Worm (Caenorhabditis elegans) whole organism, young adult: Measurements from ENCODE around the gene K04C1.3.

ENCODE experiments used
- B0019.2 ChIP-seq: fragments of 200-800 bp; sonication (Bioruptor generic); conservative IDR thresholded peaks from 2 replicates; pipeline ENCODE4 v1.3.6; 2022; ENCODE audit warnings: missing genetic modification reagents, missing genetic modification characterization, missing compliant biosample characterization
- B0035.1 ChIP-seq: sonication (generic microtip); optimal IDR thresholded peaks from 2 replicates; lab custom pipeline; 2016; ENCODE audit warnings: missing genetic modification characterization, mild to moderate bottlenecking, missing compliant biosample characterization, missing genotype, missing genetic modification reagents
- C06A6.2 ChIP-seq: fragments of 200-800 bp; sonication (Bioruptor generic); conservative IDR thresholded peaks from 2 replicates; pipeline ENCODE4 v1.3.6; 2022; ENCODE audit warnings: missing genetic modification characterization, missing compliant biosample characterization
- F10E7.11 ChIP-seq: sonication (generic microtip); optimal IDR thresholded peaks from 2 replicates; lab custom pipeline; 2017; ENCODE audit warnings: mild to moderate bottlenecking, missing genetic modification characterization, moderate library complexity, missing compliant biosample characterization
- F22D6.2 ChIP-seq: sonication (generic microtip); optimal IDR thresholded peaks from 2 replicates; lab custom pipeline; 2016; ENCODE audit warnings: mild to moderate bottlenecking, missing genetic modification characterization, missing compliant biosample characterization
- F37B4.10 ChIP-seq: fragments of 200-800 bp; sonication (Bioruptor generic); IDR thresholded peaks from 2 replicates; pipeline ENCODE4 v1.3.6; 2022; ENCODE audit warnings: missing genetic modification characterization, missing compliant biosample characterization
- F49E8.2 ChIP-seq: sonication (generic microtip); optimal IDR thresholded peaks from 3 replicates; lab custom pipeline; 2017; ENCODE audit warnings: missing genetic modification characterization, mild to moderate bottlenecking, missing compliant biosample characterization, antibody characterized with exemption, moderate library complexity; ENCODE audit not compliant: insufficient read depth
- F55B11.4 ChIP-seq: sonication (generic microtip); optimal IDR thresholded peaks from 2 replicates; lab custom pipeline; 2016; ENCODE audit warnings: missing compliant biosample characterization, missing genetic modification characterization, borderline replicate concordance; ENCODE audit not compliant: insufficient read depth
- T26A5.8 ChIP-seq: sonication (generic microtip); optimal IDR thresholded peaks from 2 replicates; lab custom pipeline; 2016; ENCODE audit warnings: missing genetic modification characterization, missing compliant biosample characterization
- Y56A3A.18 ChIP-seq: fragments of 200-800 bp; sonication (Bioruptor generic); IDR thresholded peaks from 2 replicates; pipeline ENCODE4 v1.3.6; 2022; ENCODE audit warnings: missing genetic modification reagents, missing genetic modification characterization, missing compliant biosample characterization
- Y79H2A.3 ChIP-seq: fragments of 200-800 bp; sonication (Bioruptor generic); conservative IDR thresholded peaks from 2 replicates; pipeline ENCODE4 v1.3.6; 2022; ENCODE audit warnings: missing genetic modification reagents, missing genetic modification characterization, missing compliant biosample characterization
- akir-1 ChIP-seq: fragments of 200-800 bp; sonication (Bioruptor generic); optimal IDR thresholded peaks from 2 replicates; lab custom pipeline; 2018; ENCODE audit warnings: mild to moderate bottlenecking, missing genetic modification characterization, moderate library complexity, missing compliant biosample characterization
- athp-1 ChIP-seq: sonication (generic microtip); optimal IDR thresholded peaks from 2 replicates; lab custom pipeline; 2017; ENCODE audit warnings: mild to moderate bottlenecking, missing genetic modification characterization, missing compliant biosample characterization
- attf-3 ChIP-seq: fragments of 200-800 bp; sonication (Bioruptor generic); conservative IDR thresholded peaks from 2 replicates; pipeline ENCODE4 v1.3.6; 2022; ENCODE audit warnings: missing genetic modification reagents, missing genetic modification characterization, missing compliant biosample characterization
- attf-5 ChIP-seq: fragments of 200-800 bp; sonication (Bioruptor generic); optimal IDR thresholded peaks from 2 replicates; lab custom pipeline; 2018; ENCODE audit warnings: mild to moderate bottlenecking, missing genetic modification characterization, missing compliant biosample characterization
- cebp-2 ChIP-seq: fragments of 200-800 bp; sonication (Bioruptor generic); IDR thresholded peaks from 2 replicates; pipeline ENCODE4 v1.3.6; 2022; ENCODE audit warnings: missing genetic modification characterization, missing compliant biosample characterization
- ceh-79 ChIP-seq: sonication (generic microtip); optimal IDR thresholded peaks from 2 replicates; lab custom pipeline; 2017; ENCODE audit warnings: mild to moderate bottlenecking, missing genetic modification characterization, missing compliant biosample characterization
- chd-7 ChIP-seq: sonication (generic microtip); optimal IDR thresholded peaks from 2 replicates; lab custom pipeline; 2016; ENCODE audit warnings: mild to moderate bottlenecking, missing genetic modification characterization, moderate library complexity, missing compliant biosample characterization
- dpff-1 ChIP-seq: sonication (generic microtip); optimal IDR thresholded peaks from 2 replicates; lab custom pipeline; 2017; ENCODE audit warnings: mild to moderate bottlenecking, missing genetic modification characterization, missing compliant biosample characterization
- egrh-3 ChIP-seq: fragments of 200-800 bp; sonication (Bioruptor generic); IDR thresholded peaks from 2 replicates; pipeline ENCODE4 v1.3.6; 2022; ENCODE audit warnings: missing genetic modification reagents, missing genetic modification characterization, missing compliant biosample characterization
- fkh-3 ChIP-seq: sonication (generic microtip); optimal IDR thresholded peaks from 2 replicates; lab custom pipeline; 2016; ENCODE audit warnings: mild to moderate bottlenecking, missing genetic modification characterization, missing compliant biosample characterization
- him-1 ChIP-seq: sonication (generic microtip); optimal IDR thresholded peaks from 2 replicates; lab custom pipeline; 2016; ENCODE audit warnings: missing genotype, missing genetic modification reagents, missing genetic modification characterization, missing compliant biosample characterization
- hlh-12 ChIP-seq: sonication (generic microtip); optimal IDR thresholded peaks from 2 replicates; lab custom pipeline; 2016; ENCODE audit warnings: missing genetic modification characterization, missing compliant biosample characterization
- lin-26 ChIP-seq: fragments of 200-800 bp; sonication (Bioruptor generic); IDR thresholded peaks from 2 replicates; pipeline ENCODE4 v1.3.6; 2022; ENCODE audit warnings: missing genetic modification reagents, missing genetic modification characterization, missing compliant biosample characterization
- lin-35 ChIP-seq, 3 experiments: fragments of 150-350 bp in 2 of 3; sonication (generic microtip) in 1 of 3; optimal IDR thresholded peaks; 2 replicates each; lab custom pipeline; 2014 to 2018; ENCODE audit warnings: missing biosample characterization in 3 of 3, missing genetic modification characterization in 3 of 3, missing genetic modification reagents in 3 of 3
- lin-54 ChIP-seq: fragments of 200-800 bp; sonication (Bioruptor generic); optimal IDR thresholded peaks from 2 replicates; lab custom pipeline; 2018; ENCODE audit warnings: mild to moderate bottlenecking, missing genetic modification characterization, missing compliant biosample characterization
- madf-10 ChIP-seq: sonication (generic microtip); optimal IDR thresholded peaks from 2 replicates; lab custom pipeline; 2016; ENCODE audit warnings: mild to moderate bottlenecking, missing genetic modification characterization, missing compliant biosample characterization
- nfyb-1 ChIP-seq: fragments of 200-800 bp; sonication (Bioruptor generic); IDR thresholded peaks from 2 replicates; pipeline ENCODE4 v1.3.6; 2022; ENCODE audit warnings: missing genetic modification reagents, missing genetic modification characterization, missing compliant biosample characterization
- nhr-27 ChIP-seq: fragments of 200-800 bp; sonication (Bioruptor generic); optimal IDR thresholded peaks from 2 replicates; lab custom pipeline; 2018; ENCODE audit warnings: mild to moderate bottlenecking, missing genetic modification characterization, moderate library complexity, missing compliant biosample characterization
- nhr-80 ChIP-seq: sonication (generic microtip); optimal IDR thresholded peaks from 2 replicates; lab custom pipeline; 2016; ENCODE audit warnings: missing genetic modification characterization, missing compliant biosample characterization
- pha-4 ChIP-seq: fragments of 150-350 bp; sonication (generic microtip); optimal IDR thresholded peaks from 2 replicates; lab custom pipeline; 2014; ENCODE audit warnings: missing biosample characterization, missing genetic modification reagents, missing genetic modification characterization
- repo-1 ChIP-seq: sonication (generic microtip); optimal IDR thresholded peaks from 2 replicates; lab custom pipeline; 2017; ENCODE audit warnings: mild to moderate bottlenecking, missing genetic modification characterization, missing compliant biosample characterization
- sdz-38 ChIP-seq: sonication (generic microtip); optimal IDR thresholded peaks from 2 replicates; lab custom pipeline; 2016; ENCODE audit warnings: missing genotype, missing genetic modification characterization, missing compliant biosample characterization
- somi-1 ChIP-seq: fragments of 200-800 bp; sonication (Bioruptor generic); optimal IDR thresholded peaks from 2 replicates; lab custom pipeline; 2018; ENCODE audit warnings: mild to moderate bottlenecking, missing genetic modification characterization, missing compliant biosample characterization
- sptf-2 ChIP-seq: fragments of 200-800 bp; sonication (Bioruptor generic); optimal IDR thresholded peaks from 2 replicates; lab custom pipeline; 2018; ENCODE audit warnings: mild to moderate bottlenecking, missing genetic modification characterization, missing compliant biosample characterization
- zfh-2 ChIP-seq: fragments of 200-800 bp; sonication (Bioruptor generic); conservative IDR thresholded peaks from 2 replicates; pipeline ENCODE4 v1.3.6; 2022; ENCODE audit warnings: missing genetic modification reagents, missing genetic modification characterization, missing compliant biosample characterization
- ztf-18 ChIP-seq: sonication (generic microtip); optimal IDR thresholded peaks from 2 replicates; lab custom pipeline; 2016; ENCODE audit warnings: missing genotype, mild to moderate bottlenecking, missing genetic modification characterization, missing compliant biosample characterization

Gene K04C1.3

DNA sequence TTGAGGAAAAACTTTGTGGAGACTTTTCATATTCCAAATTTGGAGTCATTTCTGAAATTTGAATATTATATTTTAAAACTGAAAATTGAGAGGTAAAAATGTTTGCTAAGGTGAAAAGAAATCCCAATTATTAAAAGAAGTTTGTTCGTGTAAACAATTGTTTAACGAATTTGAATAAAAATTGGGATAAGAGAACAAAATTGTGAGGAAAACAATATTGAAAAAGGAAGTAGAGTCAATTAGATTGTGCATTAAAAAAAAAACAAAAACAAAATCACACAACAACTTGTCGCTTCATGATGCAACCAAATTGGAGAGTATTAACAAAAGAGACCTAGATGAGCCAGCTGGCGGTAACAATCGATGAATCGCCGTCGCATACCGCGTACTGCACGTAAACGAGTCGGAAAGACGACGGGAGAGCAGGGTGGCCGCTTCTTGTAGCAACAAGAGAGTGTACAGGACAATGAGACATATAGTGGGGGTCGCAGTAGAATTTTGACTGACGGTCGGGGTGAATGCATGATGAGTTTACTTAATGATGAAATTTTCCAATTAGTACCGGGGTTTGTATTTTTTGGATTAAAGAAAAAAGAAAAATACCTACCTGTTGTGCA lies at the start of gene K04C1.3:
Gene K04C1.3, minus strand, starts transcription at position 51 of the 617 bp plus-strand sequence.
- TF ChIP-seq pha-4 (no peak), nhr-80 (tag; lab: Kevin White, UChicago) (peak; percentile 54)

- TF ChIP-seq somi-1 (GFP tag; lab: Kevin White, UChicago) (peak; percentile 24), fkh-3 (tag; lab: Kevin White, UChicago) (no peak), attf-5 (no peak), hlh-12 (tag; lab: Kevin White, UChicago) (no peak)
Measured at ce11 chrX:14292632-14293031, 49.4 kb upstream of the K04C1.3 start.

- TF ChIP-seq B0035.1 (tag; lab: Kevin White, UChicago) (no peak), lin-35 (GFP tag; optimal IDR thresholded peaks at IDR 0.05; lab: Kevin White, UChicago) (no peak), ceh-79 (tag; lab: Kevin White, UChicago) (no peak), chd-7 (tag; lab: Kevin White, UChicago) (no peak), egrh-3 (GFP tag; lab: Robert Waterston, UW) (peak; percentile 47; the same call in 1 of the 2 replicates), sdz-38 (tag; lab: Kevin White, UChicago) (no peak), nhr-27 (tag; lab: Kevin White, UChicago) (peak; percentile 16), him-1 (tag; lab: Kevin White, UChicago) (no peak), zfh-2 (GFP tag; lab: Robert Waterston, UW) (peak; percentile 69), F49E8.2 (no peak), cebp-2 (GFP tag; lab: Robert Waterston, UW) (no peak), madf-10 (tag; lab: Kevin White, UChicago) (no peak)
- TF ChIP-seq, all 124 proteins: peak for 3
Measured at ce11 chrX:14289993-14290392, 46.8 kb upstream of the K04C1.3 start.

- no peak for TF ChIP-seq B0019.2 (GFP tag; lab: Robert Waterston, UW)
- no peak for TF ChIP-seq cebp-2 (GFP tag; lab: Robert Waterston, UW)
- no peak for TF ChIP-seq sptf-2
- TF ChIP-seq C06A6.2 = no peak
- TF ChIP-seq Y56A3A.18 = no peak
- TF ChIP-seq lin-54 (GFP tag; lab: Kevin White, UChicago) = no peak
- no peak for TF ChIP-seq athp-1
- no peak for TF ChIP-seq nfyb-1 (GFP tag; lab: Robert Waterston, UW)
- no peak for TF ChIP-seq akir-1 (GFP tag; lab: Kevin White, UChicago)
- TF ChIP-seq F22D6.2 (tag; lab: Kevin White, UChicago) = no peak
- TF ChIP-seq repo-1 (tag; lab: Kevin White, UChicago) = no peak
- no peak for TF ChIP-seq ztf-18
- TF ChIP-seq F37B4.10 = no peak
- TF ChIP-seq T26A5.8 (tag; lab: Kevin White, UChicago) = no peak
- no peak for TF ChIP-seq Y79H2A.3 (GFP tag; lab: Robert Waterston, UW)
- TF ChIP-seq dpff-1 = no peak
- TF ChIP-seq F55B11.4 = no peak
- TF ChIP-seq F10E7.11 (tag; lab: Kevin White, UChicago) = no peak
- TF ChIP-seq lin-26 (GFP tag; lab: Robert Waterston, UW) = no peak
- TF ChIP-seq attf-3 (GFP tag; lab: Robert Waterston, UW) = no peak
Measured at ce11 chrX:14287888-14288287, 44.7 kb upstream of the K04C1.3 start.
